Worm (Caenorhabditis elegans) whole organism, young adult: ENCODE measurements around the gene C09B8.3.

Experiments
- B0019.2 ChIP-seq: fragments of 200-800 bp; sonication (Bioruptor generic); conservative IDR thresholded peaks from 2 replicates; pipeline ENCODE4 v1.3.6; 2022; ENCODE audit warnings: missing genetic modification reagents, missing genetic modification characterization, missing compliant biosample characterization
- B0035.1 ChIP-seq: sonication (generic microtip); optimal IDR thresholded peaks from 2 replicates; lab custom pipeline; 2016; ENCODE audit warnings: missing genetic modification characterization, mild to moderate bottlenecking, missing compliant biosample characterization, missing genotype, missing genetic modification reagents
- B0336.3 ChIP-seq: fragments of 200-800 bp; sonication (Bioruptor generic); IDR thresholded peaks from 2 replicates; pipeline ENCODE4 v1.3.6; 2022; ENCODE audit warnings: missing genetic modification characterization, missing compliant biosample characterization
- F22D6.2 ChIP-seq: sonication (generic microtip); optimal IDR thresholded peaks from 2 replicates; lab custom pipeline; 2016; ENCODE audit warnings: mild to moderate bottlenecking, missing genetic modification characterization, missing compliant biosample characterization
- F52B5.7 ChIP-seq: sonication (generic microtip); optimal IDR thresholded peaks from 2 replicates; lab custom pipeline; 2016; ENCODE audit warnings: mild to moderate bottlenecking, missing genetic modification characterization, missing compliant biosample characterization
- Y53G8AR.9 ChIP-seq: fragments of 200-800 bp; sonication (Bioruptor generic); conservative IDR thresholded peaks from 2 replicates; pipeline ENCODE4 v1.3.6; 2022; ENCODE audit warnings: missing genetic modification reagents, missing genetic modification characterization, missing compliant biosample characterization
- Y67H2A.10 ChIP-seq: fragments of 200-800 bp; sonication (Bioruptor generic); conservative IDR thresholded peaks from 2 replicates; pipeline ENCODE4 v1.3.6; 2022; ENCODE audit warnings: missing genetic modification reagents, missing genetic modification characterization, missing compliant biosample characterization
- aptf-3 ChIP-seq: fragments of 200-800 bp; sonication (Bioruptor generic); IDR thresholded peaks from 2 replicates; pipeline ENCODE4 v1.3.6; 2022; ENCODE audit warnings: missing genetic modification characterization, missing compliant biosample characterization
- attf-3 ChIP-seq: fragments of 200-800 bp; sonication (Bioruptor generic); conservative IDR thresholded peaks from 2 replicates; pipeline ENCODE4 v1.3.6; 2022; ENCODE audit warnings: missing genetic modification reagents, missing genetic modification characterization, missing compliant biosample characterization
- cebp-1 ChIP-seq, 2 experiments: fragments of 200-800 bp in 1 of 2; sonication (Bioruptor generic) in 1 of 2; sonication (generic microtip) in 1 of 2; IDR thresholded peaks in 1 of 2; optimal IDR thresholded peaks in 1 of 2; 2 replicates each; pipeline versions ENCODE4 v1.3.6 to Lab custom; 2017 to 2022; ENCODE audit warnings: missing compliant biosample characterization in 2 of 2, missing genetic modification characterization in 2 of 2, mild to moderate bottlenecking in 1 of 2, missing genetic modification reagents in 1 of 2, moderate library complexity in 1 of 2
- ceh-79 ChIP-seq: sonication (generic microtip); optimal IDR thresholded peaks from 2 replicates; lab custom pipeline; 2017; ENCODE audit warnings: mild to moderate bottlenecking, missing genetic modification characterization, missing compliant biosample characterization
- chd-7 ChIP-seq: sonication (generic microtip); optimal IDR thresholded peaks from 2 replicates; lab custom pipeline; 2016; ENCODE audit warnings: mild to moderate bottlenecking, missing genetic modification characterization, moderate library complexity, missing compliant biosample characterization
- die-1 ChIP-seq: sonication (generic microtip); optimal IDR thresholded peaks from 2 replicates; lab custom pipeline; 2016; ENCODE audit warnings: missing genotype, mild to moderate bottlenecking, missing genetic modification characterization, missing compliant biosample characterization
- dox-1 ChIP-seq: fragments of 200-800 bp; sonication (Bioruptor generic); IDR thresholded peaks from 2 replicates; pipeline ENCODE4 v1.3.6; 2022; ENCODE audit warnings: missing genetic modification reagents, missing genetic modification characterization, missing compliant biosample characterization
- dpff-1 ChIP-seq: sonication (generic microtip); optimal IDR thresholded peaks from 2 replicates; lab custom pipeline; 2017; ENCODE audit warnings: mild to moderate bottlenecking, missing genetic modification characterization, missing compliant biosample characterization
- dpl-1 ChIP-seq: fragments of 150-350 bp; optimal IDR thresholded peaks from 2 replicates; lab custom pipeline; 2014; ENCODE audit warnings: missing biosample characterization, missing genetic modification reagents, missing genetic modification characterization
- egrh-3 ChIP-seq: fragments of 200-800 bp; sonication (Bioruptor generic); IDR thresholded peaks from 2 replicates; pipeline ENCODE4 v1.3.6; 2022; ENCODE audit warnings: missing genetic modification reagents, missing genetic modification characterization, missing compliant biosample characterization
- lag-1 ChIP-seq: fragments of 200-800 bp; sonication (Bioruptor generic); IDR thresholded peaks from 2 replicates; pipeline ENCODE4 v1.3.6; 2022; ENCODE audit warnings: missing genetic modification reagents, missing genetic modification characterization, missing compliant biosample characterization
- lin-35 ChIP-seq, 3 experiments: fragments of 150-350 bp in 2 of 3; sonication (generic microtip) in 1 of 3; optimal IDR thresholded peaks; 2 replicates each; lab custom pipeline; 2014 to 2018; ENCODE audit warnings: missing biosample characterization in 3 of 3, missing genetic modification characterization in 3 of 3, missing genetic modification reagents in 3 of 3
- lin-40 ChIP-seq: sonication (generic microtip); optimal IDR thresholded peaks from 2 replicates; lab custom pipeline; 2016; ENCODE audit warnings: missing genetic modification characterization, mild to moderate bottlenecking, missing compliant biosample characterization, missing genotype, missing genetic modification reagents
- lir-1 ChIP-seq: fragments of 200-800 bp; sonication (Bioruptor generic); conservative IDR thresholded peaks from 2 replicates; pipeline ENCODE4 v1.3.6; 2022; ENCODE audit warnings: missing genetic modification reagents, missing genetic modification characterization, missing compliant biosample characterization
- madf-3 ChIP-seq: fragments of 200-800 bp; sonication (Bioruptor generic); IDR thresholded peaks from 2 replicates; pipeline ENCODE4 v1.3.6; 2022; ENCODE audit warnings: missing genetic modification reagents, missing genetic modification characterization, missing compliant biosample characterization
- madf-8 ChIP-seq: fragments of 200-800 bp; sonication (Bioruptor generic); conservative IDR thresholded peaks from 2 replicates; pipeline ENCODE4 v1.3.6; 2022; ENCODE audit warnings: missing genetic modification reagents, missing genetic modification characterization, missing compliant biosample characterization
- mcd-1 ChIP-seq: fragments of 200-800 bp; sonication (Bioruptor generic); IDR thresholded peaks from 2 replicates; pipeline ENCODE4 v1.3.6; 2022; ENCODE audit warnings: missing genetic modification reagents, missing genetic modification characterization, missing compliant biosample characterization
- mxl-1 ChIP-seq: sonication (generic microtip); optimal IDR thresholded peaks from 2 replicates; lab custom pipeline; 2016; ENCODE audit warnings: missing genetic modification characterization, missing compliant biosample characterization
- nfya-2 ChIP-seq: fragments of 200-800 bp; sonication (Bioruptor generic); IDR thresholded peaks from 2 replicates; pipeline ENCODE4 v1.3.6; 2022; ENCODE audit warnings: missing genetic modification reagents, missing genetic modification characterization, missing compliant biosample characterization
- nhr-179 ChIP-seq: sonication (generic microtip); optimal IDR thresholded peaks from 2 replicates; lab custom pipeline; 2016; ENCODE audit warnings: mild to moderate bottlenecking, missing genetic modification characterization, missing compliant biosample characterization
- pbrm-1 ChIP-seq: fragments of 200-800 bp; sonication (Bioruptor generic); IDR thresholded peaks from 2 replicates; pipeline ENCODE4 v1.3.6; 2022; ENCODE audit warnings: missing genetic modification reagents, missing genetic modification characterization, missing compliant biosample characterization
- rcor-1 ChIP-seq: fragments of 200-800 bp; sonication (Bioruptor generic); IDR thresholded peaks from 2 replicates; pipeline ENCODE4 v1.3.6; 2022; ENCODE audit warnings: missing genetic modification reagents, missing genetic modification characterization, missing compliant biosample characterization
- repo-1 ChIP-seq: sonication (generic microtip); optimal IDR thresholded peaks from 2 replicates; lab custom pipeline; 2017; ENCODE audit warnings: mild to moderate bottlenecking, missing genetic modification characterization, missing compliant biosample characterization
- sea-2 ChIP-seq: fragments of 200-800 bp; sonication (Bioruptor generic); IDR thresholded peaks from 2 replicates; pipeline ENCODE4 v1.3.6; 2022; ENCODE audit warnings: missing genetic modification characterization, missing compliant biosample characterization
- snpc-4 ChIP-seq, 5 experiments: fragments of 150-350 bp in 1 of 5; sonication (generic microtip) in 4 of 5; optimal IDR thresholded peaks; 2 replicates each; lab custom pipeline; 2014 to 2018; ENCODE audit warnings: missing genetic modification characterization in 5 of 5, missing biosample characterization in 3 of 5, antibody characterized with exemption in 2 of 5, mild to moderate bottlenecking in 2 of 5, missing compliant biosample characterization in 2 of 5, missing genotype in 2 of 5, moderate library complexity in 2 of 5, missing genetic modification reagents in 1 of 5
- sptf-2 ChIP-seq: fragments of 200-800 bp; sonication (Bioruptor generic); optimal IDR thresholded peaks from 2 replicates; lab custom pipeline; 2018; ENCODE audit warnings: mild to moderate bottlenecking, missing genetic modification characterization, missing compliant biosample characterization
- unc-62 ChIP-seq: fragments of 150-350 bp; optimal IDR thresholded peaks from 2 replicates; lab custom pipeline; 2014; ENCODE audit warnings: missing biosample characterization, missing genetic modification reagents, missing genetic modification characterization
- zim-3 ChIP-seq: sonication (generic microtip); optimal IDR thresholded peaks from 2 replicates; lab custom pipeline; 2017; ENCODE audit warnings: mild to moderate bottlenecking, missing genetic modification characterization, moderate library complexity, missing compliant biosample characterization
- ztf-22 ChIP-seq: fragments of 200-800 bp; sonication (Bioruptor generic); optimal IDR thresholded peaks from 2 replicates; lab custom pipeline; 2018; ENCODE audit warnings: mild to moderate bottlenecking, missing genetic modification characterization, moderate library complexity, missing compliant biosample characterization
- ztf-26 ChIP-seq: sonication (generic microtip); optimal IDR thresholded peaks from 2 replicates; lab custom pipeline; 2017; ENCODE audit warnings: missing genetic modification characterization, missing compliant biosample characterization

The C09B8.3 gene

DNA sequence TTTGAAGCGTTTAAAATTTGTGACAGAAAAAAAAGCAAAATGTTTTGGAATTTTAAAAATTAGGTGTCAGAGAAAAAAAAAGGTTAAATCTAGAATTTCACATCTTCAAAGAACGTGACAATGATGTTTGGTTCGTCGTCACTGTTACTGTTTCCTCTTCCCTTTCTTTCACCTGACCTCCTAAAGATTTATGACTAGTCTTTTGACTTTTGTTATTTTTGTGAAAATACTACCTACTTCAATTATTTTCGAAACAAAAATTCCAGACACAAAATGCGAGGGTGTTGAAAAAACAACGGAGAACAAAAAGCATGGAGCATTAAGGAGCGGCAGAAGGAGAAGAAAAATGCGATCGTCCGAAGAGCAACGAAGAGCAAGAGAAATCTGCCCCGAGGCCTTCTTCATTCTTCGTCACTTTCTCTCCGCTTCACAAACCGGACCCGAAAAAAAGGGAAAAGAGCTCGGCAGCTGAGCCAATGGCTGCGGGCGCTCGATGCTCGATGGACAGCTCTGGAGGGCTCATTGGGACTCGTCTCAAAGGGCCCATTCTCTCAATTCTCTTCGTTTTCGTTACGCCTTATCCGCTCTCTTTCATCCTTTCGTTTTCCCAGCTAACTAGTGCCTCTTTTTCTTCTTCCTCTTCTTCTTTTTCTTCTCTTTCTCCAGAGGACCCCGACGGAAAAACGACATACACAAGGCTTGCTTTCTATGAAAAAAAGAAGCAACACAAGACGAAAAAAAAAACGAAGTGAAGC lies 34.1 kb downstream of the C09B8.3 start (continued):
- no peak for TF ChIP-seq dpff-1 (tag; lab: Kevin White, UChicago)
- no peak for TF ChIP-seq cebp-1 (GFP tag; IDR thresholded peaks at IDR 0.05; lab: Robert Waterston, UW)
- peak; percentile 26 for TF ChIP-seq cebp-1 (tag; optimal IDR thresholded peaks at IDR 0.05; lab: Kevin White, UChicago)
- no peak for TF ChIP-seq Y53G8AR.9 (GFP tag; lab: Robert Waterston, UW)
- no peak for TF ChIP-seq B0035.1 (tag; lab: Kevin White, UChicago)
- no peak for TF ChIP-seq madf-3 (GFP tag; lab: Robert Waterston, UW)
- no peak for TF ChIP-seq B0019.2
- TF ChIP-seq unc-62 (GFP tag; lab: Kevin White, UChicago): no peak
- no peak for TF ChIP-seq lag-1
- 0 out of 2 replicates have a peak, but pooled peaks have one; percentile 13 for TF ChIP-seq rcor-1 (GFP tag; lab: Robert Waterston, UW)
- no peak for TF ChIP-seq Y67H2A.10
- peak; percentile 27; the same call in 1 of the 2 replicates for TF ChIP-seq dox-1 (GFP tag; lab: Robert Waterston, UW)
- TF ChIP-seq lir-1 (GFP tag; lab: Robert Waterston, UW): no peak
- no peak for TF ChIP-seq sea-2 (GFP tag; lab: Robert Waterston, UW)
- no peak for TF ChIP-seq snpc-4 (GFP tag; optimal IDR thresholded peaks at IDR 0.05; lab: Kevin White, UChicago)
- TF ChIP-seq snpc-4 (tag; optimal IDR thresholded peaks at IDR 0.05; lab: Kevin White, UChicago): no peak
- TF ChIP-seq lin-40 (tag; lab: Kevin White, UChicago): no peak
- TF ChIP-seq die-1 (tag; lab: Kevin White, UChicago): no peak
- TF ChIP-seq F22D6.2: no peak
- no peak for TF ChIP-seq repo-1 (tag; lab: Kevin White, UChicago)
- TF ChIP-seq nhr-179 (tag; lab: Kevin White, UChicago): no peak
- no peak for TF ChIP-seq aptf-3
- TF ChIP-seq sptf-2: no peak
- peak; percentile 62; the same call in 1 of the 2 replicates for TF ChIP-seq egrh-3 (GFP tag; lab: Robert Waterston, UW)

DNA sequence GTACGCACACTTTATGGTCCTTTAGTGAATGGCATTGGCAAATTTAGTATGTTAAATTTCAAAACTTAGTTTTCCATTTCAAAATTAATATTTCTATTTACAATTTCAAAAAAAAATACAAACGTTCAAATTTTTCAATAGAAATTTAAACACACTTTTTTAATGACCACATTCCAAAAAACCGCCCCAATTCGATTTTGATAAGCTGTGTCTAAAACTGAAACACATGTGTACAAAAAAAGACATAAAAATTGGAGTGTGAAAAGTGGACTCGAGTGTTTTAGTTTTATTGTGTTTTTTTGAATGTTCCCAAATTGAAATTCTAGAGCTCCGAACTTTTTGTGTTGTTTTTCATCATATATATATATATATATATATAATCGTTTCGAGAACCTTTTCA lies 34.7 kb downstream of the C09B8.3 start:
- TF ChIP-seq ztf-22 (GFP tag; lab: Kevin White, UChicago): no peak
- TF ChIP-seq nfya-2 (GFP tag; lab: Robert Waterston, UW): no peak
- TF ChIP-seq ztf-26 (tag; lab: Kevin White, UChicago): no peak
- TF ChIP-seq madf-8 (GFP tag; lab: Robert Waterston, UW): no peak
- TF ChIP-seq B0336.3 (GFP tag; lab: Robert Waterston, UW): no peak
- TF ChIP-seq ceh-79 (tag; lab: Kevin White, UChicago): no peak
- no peak for TF ChIP-seq pbrm-1 (GFP tag; lab: Robert Waterston, UW)
- no peak for TF ChIP-seq repo-1 (tag; lab: Kevin White, UChicago)
- TF ChIP-seq mcd-1: no peak
- no peak for TF ChIP-seq lin-40 (tag; lab: Kevin White, UChicago)
- no peak for TF ChIP-seq attf-3 (GFP tag; lab: Robert Waterston, UW)
- TF ChIP-seq nhr-179 (tag; lab: Kevin White, UChicago): no peak
- TF ChIP-seq mxl-1: no peak
- TF ChIP-seq dpl-1 (GFP tag; lab: Kevin White, UChicago): no peak
- TF ChIP-seq chd-7 (tag; lab: Kevin White, UChicago): no peak
- TF ChIP-seq lin-35 (GFP tag; optimal IDR thresholded peaks at IDR 0.05; lab: Kevin White, UChicago): no peak
- no peak for TF ChIP-seq F52B5.7 (tag; lab: Kevin White, UChicago)
- TF ChIP-seq zim-3 (tag; lab: Kevin White, UChicago): no peak
